Worm (Caenorhabditis elegans) whole organism, L3 larva: ENCODE results near the gene W03F8.4.

Experiments
- R02D3.7 ChIP-seq: fragments of 150-350 bp; optimal IDR thresholded peaks from 2 replicates; lab custom pipeline; 2014; ENCODE audit warnings: missing biosample characterization, missing genetic modification characterization
- ZK546.5 ChIP-seq: sonication (generic microtip); optimal IDR thresholded peaks from 2 replicates; lab custom pipeline; 2017; ENCODE audit warnings: missing biosample characterization, missing genetic modification characterization
- aly-2 ChIP-seq: fragments of 150-350 bp; optimal IDR thresholded peaks from 2 replicates; lab custom pipeline; 2014; ENCODE audit warnings: missing biosample characterization, missing genetic modification characterization
- ama-1 ChIP-seq: fragments of 150-350 bp; optimal IDR thresholded peaks from 2 replicates; lab custom pipeline; 2018
- ceh-16 ChIP-seq: sonication (generic microtip); optimal IDR thresholded peaks from 2 replicates; lab custom pipeline; 2017; ENCODE audit warnings: missing biosample characterization, missing genetic modification characterization
- ceh-28 ChIP-seq: fragments of 150-350 bp; optimal IDR thresholded peaks from 2 replicates; lab custom pipeline; 2014; ENCODE audit warnings: missing biosample characterization, missing genetic modification reagents, missing genetic modification characterization
- ceh-82 ChIP-seq: fragments of 150-350 bp; optimal IDR thresholded peaks from 2 replicates; lab custom pipeline; 2014; ENCODE audit warnings: missing biosample characterization, missing genetic modification characterization
- ceh-9 ChIP-seq: sonication (generic microtip); optimal IDR thresholded peaks from 2 replicates; lab custom pipeline; 2018; ENCODE audit warnings: missing biosample characterization, missing genetic modification characterization
- daf-12 ChIP-seq: fragments of 150-350 bp; optimal IDR thresholded peaks from 2 replicates; lab custom pipeline; 2014; ENCODE audit warnings: missing biosample characterization, missing genetic modification reagents, missing genetic modification characterization
- egl-27 ChIP-seq: sonication (generic microtip); optimal IDR thresholded peaks from 4 replicates; lab custom pipeline; 2017; ENCODE audit warnings: missing biosample characterization, missing genetic modification reagents, missing genetic modification characterization
- egl-5 ChIP-seq: fragments of 150-350 bp; optimal IDR thresholded peaks from 2 replicates; lab custom pipeline; 2017; ENCODE audit warnings: missing biosample characterization, missing genetic modification reagents, missing genetic modification characterization, inconsistent platforms
- elt-1 ChIP-seq: fragments of 150-350 bp; optimal IDR thresholded peaks from 2 replicates; lab custom pipeline; 2014; ENCODE audit warnings: missing biosample characterization, missing genetic modification characterization
- elt-2 ChIP-seq: sonication (generic microtip); optimal IDR thresholded peaks from 2 replicates; lab custom pipeline; 2016; ENCODE audit warnings: missing genetic modification reagents, mild to moderate bottlenecking, missing genetic modification characterization, missing compliant biosample characterization
- elt-3 ChIP-seq, 3 experiments: fragments of 150-350 bp in 1 of 3; sonication (generic microtip) in 2 of 3; optimal IDR thresholded peaks; 2 replicates in 2 of 3; 4 replicates in 1 of 3; lab custom pipeline; 2014 to 2017; ENCODE audit warnings: missing biosample characterization in 3 of 3, missing genetic modification characterization in 3 of 3
- eor-1 ChIP-seq, 2 experiments: fragments of 150-350 bp; optimal IDR thresholded peaks; 2 replicates each; lab custom pipeline; 2014 to 2018; ENCODE audit warnings: missing biosample characterization in 2 of 2, missing genetic modification characterization in 2 of 2
- fkh-10 ChIP-seq: sonication (generic microtip); optimal IDR thresholded peaks from 2 replicates; lab custom pipeline; 2017; ENCODE audit warnings: missing biosample characterization, missing genetic modification reagents, missing genetic modification characterization
- fkh-2 ChIP-seq: fragments of 150-350 bp; optimal IDR thresholded peaks from 2 replicates; lab custom pipeline; 2014; ENCODE audit warnings: missing biosample characterization, missing genetic modification reagents, missing genetic modification characterization
- fos-1 ChIP-seq: fragments of 150-350 bp; optimal IDR thresholded peaks from 2 replicates; lab custom pipeline; 2014; ENCODE audit warnings: missing biosample characterization, missing genetic modification characterization
- hmg-11 ChIP-seq: sonication (generic microtip); optimal IDR thresholded peaks from 2 replicates; lab custom pipeline; 2016; ENCODE audit warnings: missing genetic modification characterization, missing compliant biosample characterization
- jun-1 ChIP-seq: fragments of 150-350 bp; optimal IDR thresholded peaks from 2 replicates; lab custom pipeline; 2014; ENCODE audit warnings: missing biosample characterization, missing genetic modification reagents, missing genetic modification characterization
- lin-15B ChIP-seq: fragments of 150-350 bp; optimal IDR thresholded peaks from 2 replicates; lab custom pipeline; 2014; ENCODE audit warnings: missing biosample characterization, missing genetic modification characterization
- lin-39 ChIP-seq: fragments of 150-350 bp; optimal IDR thresholded peaks from 2 replicates; lab custom pipeline; 2018; ENCODE audit warnings: missing biosample characterization, missing genetic modification reagents, missing genetic modification characterization
- lsy-12 ChIP-seq: sonication (generic microtip); optimal IDR thresholded peaks from 2 replicates; lab custom pipeline; 2016; ENCODE audit warnings: mild to moderate bottlenecking, missing genetic modification characterization, missing compliant biosample characterization
- mdl-1 ChIP-seq: fragments of 150-350 bp; optimal IDR thresholded peaks from 2 replicates; lab custom pipeline; 2014; ENCODE audit warnings: missing biosample characterization, missing genetic modification characterization
- mml-1 ChIP-seq: fragments of 150-350 bp; sonication (generic microtip); optimal IDR thresholded peaks from 3 replicates; lab custom pipeline; 2014; ENCODE audit warnings: missing biosample characterization, missing genetic modification characterization
- nfya-1 ChIP-seq: sonication (generic microtip); optimal IDR thresholded peaks from 2 replicates; lab custom pipeline; 2017; ENCODE audit warnings: missing genetic modification characterization, mild to moderate bottlenecking, missing compliant biosample characterization, antibody characterized with exemption, moderate library complexity; ENCODE audit not compliant: insufficient read depth
- nhr-11 ChIP-seq: fragments of 150-350 bp; optimal IDR thresholded peaks from 2 replicates; lab custom pipeline; 2014; ENCODE audit warnings: missing biosample characterization, missing genetic modification characterization
- nhr-12 ChIP-seq: fragments of 150-350 bp; optimal IDR thresholded peaks from 2 replicates; lab custom pipeline; 2014; ENCODE audit warnings: missing biosample characterization, missing genetic modification characterization
- nhr-23 ChIP-seq: fragments of 150-350 bp; optimal IDR thresholded peaks from 2 replicates; lab custom pipeline; 2014; ENCODE audit warnings: missing biosample characterization, missing genetic modification reagents, missing genetic modification characterization
- nhr-237 ChIP-seq: fragments of 150-350 bp; optimal IDR thresholded peaks from 2 replicates; lab custom pipeline; 2014; ENCODE audit warnings: missing biosample characterization, missing genetic modification characterization
- nhr-25 ChIP-seq: sonication (generic microtip); optimal IDR thresholded peaks from 2 replicates; lab custom pipeline; 2017; ENCODE audit warnings: missing biosample characterization, missing genetic modification characterization
- nhr-28 ChIP-seq: fragments of 150-350 bp; optimal IDR thresholded peaks from 2 replicates; lab custom pipeline; 2014; ENCODE audit warnings: missing biosample characterization, missing genetic modification characterization
- nhr-43 ChIP-seq: sonication (generic microtip); optimal IDR thresholded peaks from 2 replicates; lab custom pipeline; 2016; ENCODE audit warnings: mild to moderate bottlenecking, missing genetic modification characterization, missing compliant biosample characterization; ENCODE audit not compliant: poor library complexity, severe bottlenecking
- nhr-67 ChIP-seq: fragments of 150-350 bp; optimal IDR thresholded peaks from 2 replicates; lab custom pipeline; 2014; ENCODE audit warnings: missing biosample characterization, missing genetic modification characterization
- nhr-76 ChIP-seq: fragments of 150-350 bp; sonication (generic microtip); optimal IDR thresholded peaks from 5 replicates; lab custom pipeline; 2014; ENCODE audit warnings: missing biosample characterization, missing genetic modification characterization
- nhr-77 ChIP-seq: fragments of 150-350 bp; optimal IDR thresholded peaks from 2 replicates; lab custom pipeline; 2014; ENCODE audit warnings: missing biosample characterization, missing genetic modification characterization
- pha-4 ChIP-seq: fragments of 150-350 bp; optimal IDR thresholded peaks from 2 replicates; lab custom pipeline; 2014; ENCODE audit warnings: missing biosample characterization, missing genetic modification reagents, missing genetic modification characterization
- pqm-1 ChIP-seq: fragments of 150-350 bp; optimal IDR thresholded peaks from 2 replicates; lab custom pipeline; 2017; ENCODE audit warnings: missing biosample characterization, missing genetic modification characterization, inconsistent platforms
- sea-2 ChIP-seq: fragments of 150-350 bp; sonication (generic microtip); optimal IDR thresholded peaks from 4 replicates; lab custom pipeline; 2014; ENCODE audit warnings: missing biosample characterization, missing genetic modification reagents, missing genetic modification characterization
- skn-1 ChIP-seq: fragments of 150-350 bp; optimal IDR thresholded peaks from 2 replicates; lab custom pipeline; 2014; ENCODE audit warnings: missing biosample characterization, missing genetic modification characterization
- snpc-4 ChIP-seq: fragments of 150-350 bp; optimal IDR thresholded peaks from 2 replicates; lab custom pipeline; 2014; ENCODE audit warnings: missing biosample characterization, missing genetic modification characterization
- tbx-2 ChIP-seq: sonication (generic microtip); optimal IDR thresholded peaks from 2 replicates; lab custom pipeline; 2016; ENCODE audit warnings: mild to moderate bottlenecking, missing genetic modification characterization, missing compliant biosample characterization
- unc-39 ChIP-seq: sonication (generic microtip); optimal IDR thresholded peaks from 4 replicates; lab custom pipeline; 2017; ENCODE audit warnings: missing biosample characterization, missing genetic modification characterization
- unc-62 ChIP-seq: fragments of 150-350 bp; sonication (generic microtip); optimal IDR thresholded peaks from 4 replicates; lab custom pipeline; 2014; ENCODE audit warnings: missing biosample characterization, missing genetic modification reagents, missing genetic modification characterization
- zag-1 ChIP-seq: fragments of 150-350 bp; optimal IDR thresholded peaks from 2 replicates; lab custom pipeline; 2014; ENCODE audit warnings: missing biosample characterization, missing genetic modification characterization
- ztf-11 ChIP-seq: fragments of 150-350 bp; optimal IDR thresholded peaks from 2 replicates; lab custom pipeline; 2014; ENCODE audit warnings: missing biosample characterization, missing genetic modification characterization
- ztf-4 ChIP-seq: fragments of 150-350 bp; optimal IDR thresholded peaks from 2 replicates; lab custom pipeline; 2014; ENCODE audit warnings: missing biosample characterization, missing genetic modification characterization

Gene W03F8.4

DNA sequence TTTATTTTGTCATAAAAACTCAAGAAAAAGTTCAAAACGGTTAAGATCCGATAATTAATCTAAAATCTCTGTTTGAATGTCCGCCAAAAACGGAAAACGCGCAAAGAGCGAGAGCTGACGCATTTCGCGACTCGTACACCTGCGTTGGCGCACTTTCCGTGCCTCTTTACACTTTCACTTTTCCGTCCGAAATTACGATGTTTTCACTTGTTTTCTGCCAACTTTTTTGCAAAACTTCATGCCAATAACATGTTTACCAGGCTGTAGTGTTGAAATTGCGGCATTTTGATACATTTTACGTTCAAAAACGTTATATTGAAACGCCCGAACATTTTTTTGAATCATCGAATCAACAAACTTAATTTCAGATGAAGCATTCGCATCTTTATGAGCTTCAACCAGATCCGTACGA, at the start of gene W03F8.4:
TSS of gene W03F8.4 (plus strand) at position 369 of the 412 bp plus-strand sequence.
- TF ChIP-seq ZK546.5 (tag; lab: Kevin White, UChicago) (no peak), nhr-43 (tag; lab: Kevin White, UChicago) (peak; percentile 91), egl-27 (tag; lab: Kevin White, UChicago) (peak; percentile 24), elt-3 (tag; optimal IDR thresholded peaks at IDR 0.05; lab: Kevin White, UChicago) (peak in 1 of 3 experiments; percentile 49), ceh-9 (tag; lab: Kevin White, UChicago) (no peak), ceh-82 (tag; lab: Kevin White, UChicago) (peak; percentile 87), fos-1 (tag; lab: Kevin White, UChicago) (no peak), nhr-77 (peak; percentile 74), fkh-2 (tag; lab: Kevin White, UChicago) (no peak), elt-2 (tag; lab: Kevin White, UChicago) (peak; percentile 62), tbx-2 (peak; percentile 92), lin-15B (tag; lab: Kevin White, UChicago) (peak; percentile 96), ama-1 (lab: Kevin White, UChicago) (peak; percentile 53), nhr-28 (tag; lab: Kevin White, UChicago) (no peak), egl-5 (tag; lab: Kevin White, UChicago) (peak; percentile 92), elt-1 (tag; lab: Kevin White, UChicago) (peak; percentile 69), zag-1 (tag; lab: Kevin White, UChicago) (no peak), lin-39 (tag; lab: Kevin White, UChicago) (peak; percentile 71), ztf-4 (tag; lab: Kevin White, UChicago) (peak; percentile 74), lsy-12 (tag; lab: Kevin White, UChicago) (peak; percentile 91), nhr-23 (tag; lab: Kevin White, UChicago) (peak; percentile 97), unc-39 (tag; lab: Kevin White, UChicago) (no peak), ztf-11 (tag; lab: Kevin White, UChicago) (no peak), ceh-16 (tag; lab: Kevin White, UChicago) (no peak), aly-2 (tag; lab: Kevin White, UChicago) (peak; percentile 28), pha-4 (tag; lab: Kevin White, UChicago) (peak; percentile 94), unc-62 (GFP tag; lab: Kevin White, UChicago) (no peak), R02D3.7 (peak; percentile 88), nhr-11 (tag; lab: Kevin White, UChicago) (peak; percentile 35), skn-1 (tag; lab: Kevin White, UChicago) (peak; percentile 84), mdl-1 (tag; lab: Kevin White, UChicago) (no peak), daf-12 (no peak), nhr-25 (tag; lab: Kevin White, UChicago) (peak; percentile 96), hmg-11 (tag; lab: Kevin White, UChicago) (peak; percentile 88), eor-1 (tag; optimal IDR thresholded peaks at IDR 0.05; lab: Kevin White, UChicago) (no peak), nhr-12 (tag; lab: Kevin White, UChicago) (no peak), sea-2 (GFP tag; lab: Kevin White, UChicago) (no peak), jun-1 (tag; lab: Kevin White, UChicago) (peak; percentile 83), nhr-76 (tag; lab: Kevin White, UChicago) (no peak), fkh-10 (GFP tag; lab: Kevin White, UChicago) (no peak), nhr-237 (tag; lab: Kevin White, UChicago) (no peak), ceh-28 (peak; percentile 87), nfya-1 (tag; lab: Kevin White, UChicago) (peak; percentile 91), pqm-1 (tag; lab: Kevin White, UChicago) (peak; percentile 42), mml-1 (tag; lab: Kevin White, UChicago) (no peak), snpc-4 (tag; lab: Kevin White, UChicago) (peak; percentile 93), nhr-67 (tag; lab: Kevin White, UChicago) (no peak)
